Fruit fly (Drosophila melanogaster): ENCODE measurements around the gene bru3.

DNA sequence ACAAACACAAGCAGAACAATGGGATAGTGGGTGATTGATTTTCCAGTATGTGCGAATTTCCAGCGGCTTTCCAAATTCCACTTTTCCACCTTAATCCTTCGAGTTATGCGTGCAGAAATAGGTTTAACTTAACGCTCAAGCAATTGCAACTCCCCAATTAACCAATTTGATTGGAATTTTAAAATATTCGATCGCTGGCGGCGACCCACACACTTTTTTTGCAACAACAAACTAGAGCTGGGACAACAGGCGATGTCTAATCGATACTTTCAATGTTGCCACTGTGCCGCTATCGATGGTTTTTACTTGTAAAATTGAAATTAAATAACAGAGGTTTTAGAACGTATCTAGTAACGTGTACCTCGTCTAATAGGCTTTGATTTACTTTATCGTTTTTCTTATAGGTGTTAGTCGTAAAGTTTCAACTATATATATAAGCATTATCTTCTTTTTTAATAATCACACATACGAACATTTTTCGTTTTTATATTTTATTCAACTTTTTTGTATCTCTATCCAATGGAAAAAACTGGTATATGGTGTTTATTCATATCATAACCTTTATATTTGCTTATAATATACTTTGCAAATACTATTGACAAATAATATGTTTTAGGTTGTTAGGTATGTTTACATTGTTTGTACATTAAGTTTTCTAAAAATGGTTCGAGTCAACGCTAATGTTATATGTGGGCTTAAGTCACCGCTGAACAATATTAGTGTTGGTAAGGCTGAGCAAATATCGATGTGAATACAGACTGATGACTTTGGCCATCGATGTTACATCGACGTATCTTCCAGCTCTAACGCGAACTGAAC is 316.9 kb downstream of the bru3 start, which contains the start of the genes Abp1 and Tgi:
- TF ChIP-seq CTCF (optimal IDR thresholded peaks at IDR 0.05), result peak; percentile 58 to 59
- no peak for TF ChIP-seq CG8478 (optimal IDR thresholded peaks at IDR 0.05)

All from S2 (cell line).